Worm (Caenorhabditis elegans) whole organism, mixed stage, embryonic: ENCODE measurements around the gene fnta-1.
A peak's percentile ranks its signal among the peaks of the same experiment; 100 is the strongest.

Experiments
- ces-1 ChIP-seq: fragments of 150-350 bp; optimal IDR thresholded peaks from 2 replicates; lab custom pipeline; 2014; ENCODE audit warnings: missing biosample characterization, missing genetic modification reagents, missing genetic modification characterization
- elt-3 ChIP-seq: fragments of 150-350 bp; optimal IDR thresholded peaks from 2 replicates; lab custom pipeline; 2014; ENCODE audit warnings: missing biosample characterization, missing genetic modification characterization
- flh-1 ChIP-seq: fragments of 200-800 bp; sonication (Bioruptor generic); optimal IDR thresholded peaks from 2 replicates; lab custom pipeline; 2018; ENCODE audit warnings: mild to moderate bottlenecking, missing genetic modification characterization, moderate library complexity, missing compliant biosample characterization
- lin-13 ChIP-seq: fragments of 150-350 bp; optimal IDR thresholded peaks from 2 replicates; lab custom pipeline; 2014; ENCODE audit warnings: missing biosample characterization, missing genetic modification characterization
- nhr-12 ChIP-seq: fragments of 150-350 bp; optimal IDR thresholded peaks from 2 replicates; lab custom pipeline; 2014; ENCODE audit warnings: missing biosample characterization, missing genetic modification characterization

- TF ChIP-seq lin-13 (tag; lab: Kevin White, UChicago), result no peak
- TF ChIP-seq elt-3 (tag; lab: Kevin White, UChicago), result no peak
- peak; percentile 50 for TF ChIP-seq ces-1 (GFP tag; lab: Kevin White, UChicago)
- TF ChIP-seq nhr-12 (tag; lab: Kevin White, UChicago), result no peak
- no peak for TF ChIP-seq flh-1 (GFP tag; lab: Kevin White, UChicago)
These were observed 24.1 kb upstream of the fnta-1 start, which contains the start of gene pat-6 for ce11 chrIV:264182-264709.
